Worm (Caenorhabditis elegans) whole organism, L4 larva: ENCODE measurements around the gene Y54F10BM.13.

Experiments used
- F26F4.8 ChIP-seq: fragments of 200-800 bp; sonication (Bioruptor generic); conservative IDR thresholded peaks from 2 replicates; pipeline ENCODE4 v1.3.6; 2022; ENCODE audit warnings: missing genetic modification characterization, missing compliant biosample characterization
- F37D6.2 ChIP-seq: sonication (generic microtip); optimal IDR thresholded peaks from 2 replicates; lab custom pipeline; 2016; ENCODE audit warnings: mild to moderate bottlenecking, missing genetic modification characterization, missing compliant biosample characterization
- F49E8.2 ChIP-seq: sonication (generic microtip); optimal IDR thresholded peaks from 2 replicates; lab custom pipeline; 2016; ENCODE audit warnings: missing compliant biosample characterization, mild to moderate bottlenecking, missing genetic modification characterization, borderline replicate concordance
- R02D3.7 ChIP-seq: fragments of 150-350 bp; sonication (generic microtip); optimal IDR thresholded peaks from 3 replicates; lab custom pipeline; 2014; ENCODE audit warnings: missing biosample characterization, missing genetic modification characterization
- ZK546.5 ChIP-seq, 2 experiments: sonication (generic microtip); optimal IDR thresholded peaks; 2 replicates each; lab custom pipeline; 2017; ENCODE audit warnings: missing biosample characterization in 2 of 2, missing genetic modification characterization in 2 of 2
- aha-1 ChIP-seq: fragments of 150-350 bp; peaks from one replicate; lab custom pipeline; 2014; ENCODE audit warnings: missing biosample characterization, missing genetic modification characterization
- aly-2 ChIP-seq: sonication (generic microtip); optimal IDR thresholded peaks from 2 replicates; lab custom pipeline; 2018; ENCODE audit warnings: missing biosample characterization, missing genetic modification characterization
- ceh-28 ChIP-seq: fragments of 150-350 bp; optimal IDR thresholded peaks from 2 replicates; lab custom pipeline; 2014; ENCODE audit warnings: missing biosample characterization, missing genetic modification reagents, missing genetic modification characterization
- ces-1 ChIP-seq: fragments of 150-350 bp; sonication (generic microtip); optimal IDR thresholded peaks from 4 replicates; lab custom pipeline; 2014; ENCODE audit warnings: missing biosample characterization, missing genetic modification reagents, missing genetic modification characterization
- ctbp-1 ChIP-seq: fragments of 200-800 bp; sonication (Bioruptor generic); IDR thresholded peaks from 2 replicates; pipeline ENCODE4 v1.3.6; 2022; ENCODE audit warnings: missing genetic modification reagents, missing genetic modification characterization, missing compliant biosample characterization
- daf-16 ChIP-seq, 3 experiments: sonication (generic microtip); optimal IDR thresholded peaks; 2 replicates each; lab custom pipeline; 2016 to 2017; ENCODE audit warnings: missing genetic modification characterization in 3 of 3, missing genetic modification reagents in 3 of 3, mild to moderate bottlenecking in 2 of 3, missing compliant biosample characterization in 2 of 3, missing biosample characterization in 1 of 3, moderate library complexity in 1 of 3
- daf-8 ChIP-seq: fragments of 200-800 bp; sonication (Bioruptor generic); IDR thresholded peaks from 2 replicates; pipeline ENCODE4 v1.3.6; 2022; ENCODE audit warnings: missing genetic modification characterization, missing compliant biosample characterization
- dmd-9 ChIP-seq: fragments of 200-800 bp; sonication (Bioruptor generic); IDR thresholded peaks from 2 replicates; pipeline ENCODE4 v1.3.6; 2022; ENCODE audit warnings: missing genetic modification reagents, missing genetic modification characterization, missing compliant biosample characterization
- dve-1 ChIP-seq: sonication (generic microtip); optimal IDR thresholded peaks from 2 replicates; lab custom pipeline; 2017; ENCODE audit warnings: antibody characterized with exemption, mild to moderate bottlenecking, missing genetic modification characterization, missing compliant biosample characterization; ENCODE audit not compliant: insufficient read depth
- fkh-10 ChIP-seq: fragments of 150-350 bp; optimal IDR thresholded peaks from 2 replicates; lab custom pipeline; 2014; ENCODE audit warnings: missing biosample characterization, missing genetic modification reagents, missing genetic modification characterization
- hlh-11 ChIP-seq: fragments of 200-800 bp; sonication (Bioruptor generic); optimal IDR thresholded peaks from 2 replicates; lab custom pipeline; 2018; ENCODE audit warnings: mild to moderate bottlenecking, missing genetic modification characterization, missing compliant biosample characterization
- hlh-30 ChIP-seq: sonication (generic microtip); optimal IDR thresholded peaks from 2 replicates; lab custom pipeline; 2017; ENCODE audit warnings: antibody characterized with exemption, mild to moderate bottlenecking, missing genetic modification characterization, missing compliant biosample characterization; ENCODE audit not compliant: insufficient read depth
- jun-1 ChIP-seq: fragments of 150-350 bp; optimal IDR thresholded peaks from 2 replicates; lab custom pipeline; 2014; ENCODE audit warnings: missing biosample characterization, missing genetic modification reagents, missing genetic modification characterization
- lin-29 ChIP-seq: fragments of 200-800 bp; sonication (Bioruptor generic); IDR thresholded peaks from 2 replicates; pipeline ENCODE4 v1.3.6; 2022; ENCODE audit warnings: missing genetic modification reagents, missing genetic modification characterization, missing compliant biosample characterization
- lin-38 ChIP-seq: fragments of 200-800 bp; sonication (Bioruptor generic); IDR thresholded peaks from 2 replicates; pipeline ENCODE4 v1.3.6; 2022; ENCODE audit warnings: missing genetic modification reagents, missing genetic modification characterization, missing compliant biosample characterization
- lin-39 ChIP-seq: fragments of 150-350 bp; optimal IDR thresholded peaks from 2 replicates; lab custom pipeline; 2014; ENCODE audit warnings: missing biosample characterization, missing genetic modification reagents, missing genetic modification characterization
- lsy-2 ChIP-seq, 2 experiments: fragments of 150-350 bp in 1 of 2; sonication (generic microtip) in 1 of 2; optimal IDR thresholded peaks; 2 replicates each; lab custom pipeline; 2014 to 2017; ENCODE audit warnings: missing biosample characterization in 2 of 2, missing genetic modification characterization in 2 of 2
- mdl-1 ChIP-seq, 2 experiments: fragments of 150-350 bp in 1 of 2; sonication (generic microtip) in 1 of 2; optimal IDR thresholded peaks; 2 replicates each; lab custom pipeline; 2014 to 2017; ENCODE audit warnings: missing biosample characterization in 2 of 2, missing genetic modification characterization in 2 of 2
- mep-1 ChIP-seq: fragments of 150-350 bp; sonication (generic microtip); optimal IDR thresholded peaks from 3 replicates; lab custom pipeline; 2014; ENCODE audit warnings: missing biosample characterization, missing genetic modification characterization
- nhr-11 ChIP-seq: fragments of 150-350 bp; optimal IDR thresholded peaks from 2 replicates; lab custom pipeline; 2014; ENCODE audit warnings: missing biosample characterization, missing genetic modification characterization
- nhr-28 ChIP-seq: fragments of 150-350 bp; optimal IDR thresholded peaks from 2 replicates; lab custom pipeline; 2014; ENCODE audit warnings: missing biosample characterization, missing genetic modification characterization
- nhr-41 ChIP-seq: fragments of 200-800 bp; sonication (Bioruptor generic); IDR thresholded peaks from 2 replicates; pipeline ENCODE4 v1.3.6; 2022; ENCODE audit warnings: missing genetic modification reagents, missing genetic modification characterization, missing compliant biosample characterization
- nhr-42 ChIP-seq: fragments of 200-800 bp; sonication (Bioruptor generic); IDR thresholded peaks from 2 replicates; pipeline ENCODE4 v1.3.6; 2022; ENCODE audit warnings: missing genetic modification characterization, missing compliant biosample characterization
- nhr-76 ChIP-seq: fragments of 150-350 bp; optimal IDR thresholded peaks from 2 replicates; lab custom pipeline; 2014; ENCODE audit warnings: missing biosample characterization, missing genetic modification characterization
- nhr-77 ChIP-seq: fragments of 150-350 bp; optimal IDR thresholded peaks from 2 replicates; lab custom pipeline; 2014; ENCODE audit warnings: missing biosample characterization, missing genetic modification characterization
- pqm-1 ChIP-seq: sonication (generic microtip); optimal IDR thresholded peaks from 2 replicates; lab custom pipeline; 2017; ENCODE audit warnings: missing biosample characterization, missing genetic modification characterization
- snpc-4 ChIP-seq: fragments of 150-350 bp; optimal IDR thresholded peaks from 2 replicates; lab custom pipeline; 2014; ENCODE audit warnings: missing biosample characterization, missing genetic modification characterization
- tag-97 ChIP-seq: fragments of 200-800 bp; sonication (Bioruptor generic); IDR thresholded peaks from 2 replicates; pipeline ENCODE4 v1.3.6; 2022; ENCODE audit warnings: missing genetic modification characterization, missing compliant biosample characterization
- unc-62 ChIP-seq, 3 experiments: fragments of 150-350 bp in 1 of 3; sonication (generic microtip); optimal IDR thresholded peaks in 2 of 3; peaks in 1 of 3; 1 replicate in 1 of 3; 2 replicates in 2 of 3; lab custom pipeline; 2014 to 2017; ENCODE audit warnings: missing biosample characterization in 3 of 3, missing genetic modification characterization in 3 of 3, missing genetic modification reagents in 3 of 3, missing genotype in 1 of 3
- zag-1 ChIP-seq: fragments of 150-350 bp; optimal IDR thresholded peaks from 2 replicates; lab custom pipeline; 2014; ENCODE audit warnings: missing biosample characterization, missing genetic modification characterization
- zfp-2 ChIP-seq: sonication (generic microtip); optimal IDR thresholded peaks from 2 replicates; lab custom pipeline; 2016; ENCODE audit warnings: mild to moderate bottlenecking, missing genetic modification characterization, missing compliant biosample characterization
- ztf-11 ChIP-seq: fragments of 150-350 bp; optimal IDR thresholded peaks from 2 replicates; lab custom pipeline; 2014; ENCODE audit warnings: missing biosample characterization, missing genetic modification characterization

Gene Y54F10BM.13

DNA sequence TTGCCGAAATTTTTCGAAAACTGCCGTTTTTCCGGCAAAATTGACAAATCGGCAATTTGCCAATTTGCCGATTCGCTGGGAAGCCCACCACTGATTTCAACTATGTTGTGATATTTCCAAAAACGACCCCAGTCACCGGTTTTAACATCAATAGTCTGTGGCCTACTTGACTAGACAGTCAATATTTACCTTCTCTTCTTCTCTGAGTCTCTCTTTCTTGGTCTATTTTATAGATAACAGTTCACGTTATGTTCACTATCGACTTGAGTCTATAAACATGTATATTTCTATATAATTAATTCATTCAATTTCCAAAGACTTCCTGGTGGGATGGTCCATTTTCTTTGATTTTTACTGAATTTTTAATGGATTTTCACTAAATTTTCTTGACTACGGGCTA lies 36.1 kb downstream of the Y54F10BM.13 start (continued):
- no peak for TF ChIP-seq zfp-2 (tag; lab: Kevin White, UChicago)
- TF ChIP-seq nhr-77, result no peak
- TF ChIP-seq nhr-41 (GFP tag; lab: Robert Waterston, UW), result no peak
- TF ChIP-seq lin-29 (GFP tag; lab: Robert Waterston, UW), result no peak
- peak; percentile 44 for TF ChIP-seq dve-1 (tag; lab: Kevin White, UChicago)
- TF ChIP-seq nhr-42 (GFP tag; lab: Robert Waterston, UW), result no peak
- no peak for TF ChIP-seq aly-2
- TF ChIP-seq lsy-2 (tag; optimal IDR thresholded peaks at IDR 0.05; lab: Kevin White, UChicago), result no peak
- no peak for TF ChIP-seq dmd-9
- TF ChIP-seq ctbp-1 (GFP tag; lab: Robert Waterston, UW), result no peak
- no peak for TF ChIP-seq zag-1 (tag; lab: Kevin White, UChicago)
- TF ChIP-seq ztf-11 (tag; lab: Kevin White, UChicago), result no peak
- peak; percentile 30 for TF ChIP-seq hlh-11 (tag; lab: Kevin White, UChicago)
- TF ChIP-seq daf-8 (GFP tag; lab: Robert Waterston, UW), result no peak
- TF ChIP-seq fkh-10 (GFP tag; lab: Kevin White, UChicago), result no peak
- no peak for TF ChIP-seq nhr-76 (tag; lab: Kevin White, UChicago)
- TF ChIP-seq F37D6.2 (tag; lab: Kevin White, UChicago), result no peak

- TF ChIP-seq ZK546.5 (tag; optimal IDR thresholded peaks at IDR 0.05; lab: Kevin White, UChicago) (no peak), pqm-1 (tag; lab: Kevin White, UChicago) (peak; percentile 78), snpc-4 (no peak), R02D3.7 (tag; lab: Kevin White, UChicago) (no peak), lin-39 (tag; lab: Kevin White, UChicago) (no peak), nhr-11 (no peak), dve-1 (tag; lab: Kevin White, UChicago) (peak; percentile 16), nhr-28 (tag; lab: Kevin White, UChicago) (peak; percentile 35), daf-16 (GFP tag; optimal IDR thresholded peaks at IDR 0.05; lab: Kevin White, UChicago) (no peak), daf-16 (tag; optimal IDR thresholded peaks at IDR 0.05; lab: Kevin White, UChicago) (peak; percentile 58), aha-1 (tag; lab: Kevin White, UChicago) (peak; percentile 88), hlh-30 (peak; percentile 33)
These were observed 39.7 kb downstream of the Y54F10BM.13 start, which contains the start of gene fbxa-219 for ce11 chrIII:2291139-2291538. fbxa-219 (plus strand) TSS chrIII:2291415.

ce11 chrIII:2290222-2290938 lies 40.5 kb downstream of the Y54F10BM.13 start:
- TF ChIP-seq lin-38, result peak; percentile 65
- 0 out of 2 replicates have a peak, but pooled peaks have one; percentile 46 for TF ChIP-seq F26F4.8 (GFP tag; lab: Robert Waterston, UW)

ce11 chrIII:2288261-2288660 lies 42.6 kb downstream of the Y54F10BM.13 start:
- TF ChIP-seq ces-1 (GFP tag; lab: Kevin White, UChicago) (no peak), F49E8.2 (no peak), nhr-41 (GFP tag; lab: Robert Waterston, UW) (no peak), mep-1 (tag; lab: Kevin White, UChicago) (no peak), tag-97 (no peak), aha-1 (tag; lab: Kevin White, UChicago) (peak; percentile 96)
- TF ChIP-seq, all 104 proteins: peak for 1

ce11 chrIII:2283341-2283847 lies 47.5 kb downstream of the Y54F10BM.13 start:
- TF ChIP-seq nhr-76 (tag; lab: Kevin White, UChicago) (no peak), jun-1 (tag; lab: Kevin White, UChicago) (no peak), ceh-28 (tag; lab: Kevin White, UChicago) (peak; percentile 95), mdl-1 (tag; optimal IDR thresholded peaks at IDR 0.05; lab: Kevin White, UChicago) (no peak), unc-62 (GFP tag; optimal IDR thresholded peaks at IDR 0.05 in 1 of 2; lab: Kevin White, UChicago) (peak in 1 of 2 experiments; percentile 57), unc-62 (tag; optimal IDR thresholded peaks at IDR 0.05; lab: Kevin White, UChicago) (no peak)
